Worm (Caenorhabditis elegans): ENCODE measurements around the gene cest-28.

ce11 chrV:6655174-6655573 is 14.4 kb upstream of the cest-28 start, which contains the start of gene syx-18:
- no peak for TF ChIP-seq ztf-11 (tag; optimal IDR thresholded peaks at IDR 0.05)
- no peak for TF ChIP-seq blmp-1 (tag; optimal IDR thresholded peaks at IDR 0.05)
- no peak for TF ChIP-seq unc-62 (GFP tag; optimal IDR thresholded peaks at IDR 0.05)
- no peak for TF ChIP-seq mab-5 (tag; optimal IDR thresholded peaks at IDR 0.05)

Measured in whole organism, mixed stage, embryonic.